Fruit fly (Drosophila melanogaster): ENCODE data around the gene mthl10.
A peak's percentile ranks its signal among the peaks of the same experiment; 100 is the strongest.

mthl10 gene

DNA sequence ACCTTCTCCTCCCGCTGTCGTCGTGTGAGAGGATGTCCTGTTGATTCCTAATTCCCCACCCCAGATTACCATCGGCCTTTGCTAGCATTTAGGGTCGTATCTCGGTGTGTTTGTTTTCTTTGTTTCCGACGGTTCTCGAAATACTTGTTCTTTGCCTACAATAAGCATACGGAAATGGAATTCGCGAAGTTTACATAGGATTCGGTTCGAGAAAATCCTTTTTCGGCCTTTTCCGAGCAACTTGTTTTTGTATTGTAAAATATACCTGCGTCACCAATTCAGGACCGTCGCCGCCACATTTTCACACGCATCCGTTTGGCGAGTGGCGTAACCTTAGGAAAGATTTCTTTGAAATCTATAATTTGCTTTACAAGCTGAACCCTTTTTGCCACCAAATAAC lies 44.3 kb downstream of the mthl10 start:
- TF ChIP-seq CG10959 (GFP tag; IDR thresholded peaks at IDR 0.05) (no peak), tll (GFP tag; optimal IDR thresholded peaks at IDR 0.05) (peak in 1 of 2 experiments; percentile 52), Atf-2 (GFP tag; optimal IDR thresholded peaks at IDR 0.05) (no peak), gem (tag; optimal IDR thresholded peaks at IDR 0.05) (no peak), CG15479 (GFP tag; optimal IDR thresholded peaks at IDR 0.05) (peak; percentile 69), CG4854 (GFP tag; optimal IDR thresholded peaks at IDR 0.05) (no peak), lilli (GFP tag; optimal IDR thresholded peaks at IDR 0.05) (no peak), cad (GFP tag; optimal IDR thresholded peaks at IDR 0.05) (peak; percentile 56), ftz-f1 (GFP tag; optimal IDR thresholded peaks at IDR 0.05) (no peak), dmrt99B (tag; optimal IDR thresholded peaks at IDR 0.05) (no peak)

DNA sequence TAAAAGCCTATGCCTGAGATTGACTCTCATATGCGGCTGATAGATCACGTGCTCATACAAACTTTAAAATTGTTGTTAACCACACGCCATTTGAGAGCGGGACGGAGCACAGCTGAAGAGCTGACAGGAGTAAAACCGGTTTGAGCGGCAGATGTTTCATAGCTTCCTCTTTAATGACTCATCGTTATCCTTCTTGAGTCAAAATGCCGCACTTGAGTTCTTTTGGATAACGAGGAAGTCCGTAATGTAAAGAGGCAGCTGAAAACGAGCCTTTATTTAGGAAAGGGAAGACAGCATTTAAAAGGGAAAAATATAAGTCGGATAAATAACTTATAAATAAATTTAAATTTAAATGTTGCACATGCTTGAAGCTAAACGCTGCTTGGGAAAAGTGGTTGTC lies 45.5 kb downstream of the mthl10 start:
- TF ChIP-seq Dek (tag; optimal IDR thresholded peaks at IDR 0.05) (no peak), yki (optimal IDR thresholded peaks at IDR 0.05) (no peak), her (GFP tag; optimal IDR thresholded peaks at IDR 0.05) (no peak), shn (GFP tag; optimal IDR thresholded peaks at IDR 0.05) (no peak), dm (GFP tag; optimal IDR thresholded peaks at IDR 0.05) (no peak), Ets65A (GFP tag) (peak; percentile 28), pros (GFP tag; optimal IDR thresholded peaks at IDR 0.05) (peak; percentile 85), Ptx1 (GFP tag; IDR thresholded peaks at IDR 0.05) (no peak), CG18619 (GFP tag; optimal IDR thresholded peaks at IDR 0.05) (no peak), ac (GFP tag; optimal IDR thresholded peaks at IDR 0.05) (peak; percentile 73), z (GFP tag; IDR thresholded peaks at IDR 0.05) (peak; percentile 85; the same call in 1 of the 3 replicates)

- TF ChIP-seq cato (GFP tag; optimal IDR thresholded peaks at IDR 0.05; ENCODE audit: borderline replicate concordance) (no peak), sug (tag; optimal IDR thresholded peaks at IDR 0.05) (no peak), ttk (GFP tag; IDR thresholded peaks at IDR 0.05) (no peak), corto (GFP tag; optimal IDR thresholded peaks at IDR 0.05) (no peak), Dfd (GFP tag; optimal IDR thresholded peaks at IDR 0.05) (no peak), CG7987 (GFP tag; optimal IDR thresholded peaks at IDR 0.05) (no peak), peb (GFP tag; IDR thresholded peaks at IDR 0.05) (no peak), Max (GFP tag; optimal IDR thresholded peaks at IDR 0.05) (no peak), Xbp1 (GFP tag; optimal IDR thresholded peaks at IDR 0.05) (peak; percentile 16), CG4617 (GFP tag; optimal IDR thresholded peaks at IDR 0.05; ENCODE audit: borderline replicate concordance) (no peak), danr (GFP tag; IDR thresholded peaks at IDR 0.05) (no peak), fd102C (GFP tag; optimal IDR thresholded peaks at IDR 0.05) (no peak), lmd (GFP tag; IDR thresholded peaks at IDR 0.05) (peak; percentile 14; the same call in 1 of the 2 replicates), CG9797 (GFP tag; optimal IDR thresholded peaks at IDR 0.05) (no peak), sr (GFP tag; IDR thresholded peaks at IDR 0.05) (no peak), Hmx (GFP tag; optimal IDR thresholded peaks at IDR 0.05) (no peak), yki (optimal IDR thresholded peaks at IDR 0.05) (no peak), tgo (GFP tag; IDR thresholded peaks at IDR 0.05) (no peak), fd64A (GFP tag; optimal IDR thresholded peaks at IDR 0.05) (no peak), vfl (GFP tag; optimal IDR thresholded peaks at IDR 0.05) (no peak), Hmr (GFP tag; optimal IDR thresholded peaks at IDR 0.05) (no peak), bcd (GFP tag; optimal IDR thresholded peaks at IDR 0.05) (peak; percentile 2), dpn (GFP tag; optimal IDR thresholded peaks at IDR 0.05) (no peak), CG6791 (GFP tag; IDR thresholded peaks at IDR 0.05; ENCODE audit: partially characterized antibody) (no peak), seq (GFP tag; IDR thresholded peaks at IDR 0.05) (no peak), CG11247 (GFP tag; IDR thresholded peaks at IDR 0.05) (no peak), CG10147 (GFP tag; optimal IDR thresholded peaks at IDR 0.05) (no peak), CHES-1-like (GFP tag; optimal IDR thresholded peaks at IDR 0.05) (peak; percentile 8), CG4424 (GFP tag; optimal IDR thresholded peaks at IDR 0.05) (peak; percentile 50), CG1603 (tag; optimal IDR thresholded peaks at IDR 0.05) (peak; percentile 49)
Observed at dm6 chr3L:294841-295408, 47.8 kb downstream of the mthl10 start.
